Worm (Caenorhabditis elegans) whole organism, early embryonic: ENCODE measurements around the gene F46H5.11.

ENCODE experiments used
- ceh-13 ChIP-seq: fragments of 200-800 bp; sonication (Bioruptor generic); optimal IDR thresholded peaks from 2 replicates; lab custom pipeline; 2018; ENCODE audit warnings: mild to moderate bottlenecking, missing genetic modification characterization, missing compliant biosample characterization
- hmg-4 ChIP-seq: fragments of 200-800 bp; sonication (Bioruptor generic); optimal IDR thresholded peaks from 2 replicates; lab custom pipeline; 2018; ENCODE audit warnings: mild to moderate bottlenecking, missing genetic modification characterization, missing compliant biosample characterization
- scrt-1 ChIP-seq: fragments of 200-800 bp; sonication (Bioruptor generic); IDR thresholded peaks from 2 replicates; pipeline ENCODE4 v1.3.6; 2022; ENCODE audit warnings: missing genetic modification characterization, missing compliant biosample characterization

- TF ChIP-seq hmg-4 (peak; percentile 17), ceh-13 (GFP tag; lab: Kevin White, UChicago) (no peak), scrt-1 (GFP tag; lab: Robert Waterston, UW) (no peak)
Measured at ce11 chrX:7281347-7281746, 9.5 kb upstream of the F46H5.11 start.
